Worm (Caenorhabditis elegans) whole organism, young adult: Measurements from ENCODE around the gene T13C2.7.

Experiments used
- B0035.1 ChIP-seq: sonication (generic microtip); optimal IDR thresholded peaks from 2 replicates; lab custom pipeline; 2016; ENCODE audit warnings: missing genetic modification characterization, mild to moderate bottlenecking, missing compliant biosample characterization, missing genotype, missing genetic modification reagents
- B0261.1 ChIP-seq: sonication (generic microtip); optimal IDR thresholded peaks from 2 replicates; lab custom pipeline; 2016; ENCODE audit warnings: mild to moderate bottlenecking, missing genetic modification characterization, moderate library complexity, missing compliant biosample characterization
- F10E7.11 ChIP-seq: sonication (generic microtip); optimal IDR thresholded peaks from 2 replicates; lab custom pipeline; 2017; ENCODE audit warnings: mild to moderate bottlenecking, missing genetic modification characterization, moderate library complexity, missing compliant biosample characterization
- F49E8.2 ChIP-seq: sonication (generic microtip); optimal IDR thresholded peaks from 3 replicates; lab custom pipeline; 2017; ENCODE audit warnings: missing genetic modification characterization, mild to moderate bottlenecking, missing compliant biosample characterization, antibody characterized with exemption, moderate library complexity; ENCODE audit not compliant: insufficient read depth
- F55B11.4 ChIP-seq: sonication (generic microtip); optimal IDR thresholded peaks from 2 replicates; lab custom pipeline; 2016; ENCODE audit warnings: missing compliant biosample characterization, missing genetic modification characterization, borderline replicate concordance; ENCODE audit not compliant: insufficient read depth
- K11D2.4 ChIP-seq: fragments of 200-800 bp; sonication (Bioruptor generic); IDR thresholded peaks from 2 replicates; pipeline ENCODE4 v1.3.6; 2022; ENCODE audit warnings: missing genetic modification reagents, missing genetic modification characterization, missing compliant biosample characterization
- K12H6.12 ChIP-seq: fragments of 200-800 bp; sonication (Bioruptor generic); optimal IDR thresholded peaks from 2 replicates; lab custom pipeline; 2018; ENCODE audit warnings: mild to moderate bottlenecking, missing genetic modification characterization, missing compliant biosample characterization
- Y53G8AR.9 ChIP-seq: fragments of 200-800 bp; sonication (Bioruptor generic); conservative IDR thresholded peaks from 2 replicates; pipeline ENCODE4 v1.3.6; 2022; ENCODE audit warnings: missing genetic modification reagents, missing genetic modification characterization, missing compliant biosample characterization
- Y56A3A.18 ChIP-seq: fragments of 200-800 bp; sonication (Bioruptor generic); IDR thresholded peaks from 2 replicates; pipeline ENCODE4 v1.3.6; 2022; ENCODE audit warnings: missing genetic modification reagents, missing genetic modification characterization, missing compliant biosample characterization
- Y79H2A.3 ChIP-seq: fragments of 200-800 bp; sonication (Bioruptor generic); conservative IDR thresholded peaks from 2 replicates; pipeline ENCODE4 v1.3.6; 2022; ENCODE audit warnings: missing genetic modification reagents, missing genetic modification characterization, missing compliant biosample characterization
- aptf-2 ChIP-seq: fragments of 200-800 bp; sonication (Bioruptor generic); conservative IDR thresholded peaks from 2 replicates; pipeline ENCODE4 v1.3.6; 2022; ENCODE audit warnings: missing genetic modification reagents, missing genetic modification characterization, missing compliant biosample characterization
- attf-3 ChIP-seq: fragments of 200-800 bp; sonication (Bioruptor generic); conservative IDR thresholded peaks from 2 replicates; pipeline ENCODE4 v1.3.6; 2022; ENCODE audit warnings: missing genetic modification reagents, missing genetic modification characterization, missing compliant biosample characterization
- bed-1 ChIP-seq: fragments of 200-800 bp; sonication (Bioruptor generic); IDR thresholded peaks from 2 replicates; pipeline ENCODE4 v1.3.6; 2022; ENCODE audit warnings: missing genetic modification reagents, missing genetic modification characterization, missing compliant biosample characterization
- ceh-58 ChIP-seq: fragments of 200-800 bp; sonication (Bioruptor generic); IDR thresholded peaks from 2 replicates; pipeline ENCODE4 v1.3.6; 2022; ENCODE audit warnings: missing genetic modification characterization, missing compliant biosample characterization
- chd-7 ChIP-seq: sonication (generic microtip); optimal IDR thresholded peaks from 2 replicates; lab custom pipeline; 2016; ENCODE audit warnings: mild to moderate bottlenecking, missing genetic modification characterization, moderate library complexity, missing compliant biosample characterization
- dpff-1 ChIP-seq: sonication (generic microtip); optimal IDR thresholded peaks from 2 replicates; lab custom pipeline; 2017; ENCODE audit warnings: mild to moderate bottlenecking, missing genetic modification characterization, missing compliant biosample characterization
- egl-44 ChIP-seq: fragments of 200-800 bp; sonication (Bioruptor generic); IDR thresholded peaks from 2 replicates; pipeline ENCODE4 v1.3.6; 2022; ENCODE audit warnings: missing genetic modification reagents, missing genetic modification characterization, missing compliant biosample characterization
- fkh-3 ChIP-seq: sonication (generic microtip); optimal IDR thresholded peaks from 2 replicates; lab custom pipeline; 2016; ENCODE audit warnings: mild to moderate bottlenecking, missing genetic modification characterization, missing compliant biosample characterization
- him-1 ChIP-seq: sonication (generic microtip); optimal IDR thresholded peaks from 2 replicates; lab custom pipeline; 2016; ENCODE audit warnings: missing genotype, missing genetic modification reagents, missing genetic modification characterization, missing compliant biosample characterization
- hmg-1.2 ChIP-seq: fragments of 200-800 bp; sonication (Bioruptor generic); IDR thresholded peaks from 2 replicates; pipeline ENCODE4 v1.3.6; 2022; ENCODE audit warnings: missing genetic modification reagents, missing genetic modification characterization, missing compliant biosample characterization
- hmg-20 ChIP-seq: fragments of 200-800 bp; sonication (Bioruptor generic); IDR thresholded peaks from 2 replicates; pipeline ENCODE4 v1.3.6; 2022; ENCODE audit warnings: missing genetic modification reagents, missing genetic modification characterization, missing compliant biosample characterization
- lin-26 ChIP-seq: fragments of 200-800 bp; sonication (Bioruptor generic); IDR thresholded peaks from 2 replicates; pipeline ENCODE4 v1.3.6; 2022; ENCODE audit warnings: missing genetic modification reagents, missing genetic modification characterization, missing compliant biosample characterization
- lir-1 ChIP-seq: fragments of 200-800 bp; sonication (Bioruptor generic); conservative IDR thresholded peaks from 2 replicates; pipeline ENCODE4 v1.3.6; 2022; ENCODE audit warnings: missing genetic modification reagents, missing genetic modification characterization, missing compliant biosample characterization
- lsy-27 ChIP-seq: sonication (generic microtip); optimal IDR thresholded peaks from 2 replicates; lab custom pipeline; 2017; ENCODE audit warnings: missing genetic modification characterization, mild to moderate bottlenecking, missing compliant biosample characterization, antibody characterized with exemption, missing genotype, borderline replicate concordance; ENCODE audit not compliant: insufficient read depth
- madf-10 ChIP-seq: sonication (generic microtip); optimal IDR thresholded peaks from 2 replicates; lab custom pipeline; 2016; ENCODE audit warnings: mild to moderate bottlenecking, missing genetic modification characterization, missing compliant biosample characterization
- madf-8 ChIP-seq: fragments of 200-800 bp; sonication (Bioruptor generic); conservative IDR thresholded peaks from 2 replicates; pipeline ENCODE4 v1.3.6; 2022; ENCODE audit warnings: missing genetic modification reagents, missing genetic modification characterization, missing compliant biosample characterization
- mel-28 ChIP-seq: sonication (generic microtip); optimal IDR thresholded peaks from 2 replicates; lab custom pipeline; 2016; ENCODE audit warnings: borderline replicate concordance, mild to moderate bottlenecking, missing genetic modification characterization, missing compliant biosample characterization
- mes-4 ChIP-seq: sonication (generic microtip); optimal IDR thresholded peaks from 2 replicates; lab custom pipeline; 2016; ENCODE audit warnings: missing genotype, missing genetic modification characterization, missing compliant biosample characterization
- nfya-2 ChIP-seq: fragments of 200-800 bp; sonication (Bioruptor generic); IDR thresholded peaks from 2 replicates; pipeline ENCODE4 v1.3.6; 2022; ENCODE audit warnings: missing genetic modification reagents, missing genetic modification characterization, missing compliant biosample characterization
- nhr-120 ChIP-seq: fragments of 200-800 bp; sonication (Bioruptor generic); IDR thresholded peaks from 2 replicates; pipeline ENCODE4 v1.3.6; 2022; ENCODE audit warnings: missing genetic modification characterization, missing compliant biosample characterization
- nhr-179 ChIP-seq: sonication (generic microtip); optimal IDR thresholded peaks from 2 replicates; lab custom pipeline; 2016; ENCODE audit warnings: mild to moderate bottlenecking, missing genetic modification characterization, missing compliant biosample characterization
- pbrm-1 ChIP-seq: fragments of 200-800 bp; sonication (Bioruptor generic); IDR thresholded peaks from 2 replicates; pipeline ENCODE4 v1.3.6; 2022; ENCODE audit warnings: missing genetic modification reagents, missing genetic modification characterization, missing compliant biosample characterization
- pha-4 ChIP-seq: fragments of 150-350 bp; sonication (generic microtip); optimal IDR thresholded peaks from 2 replicates; lab custom pipeline; 2014; ENCODE audit warnings: missing biosample characterization, missing genetic modification reagents, missing genetic modification characterization
- repo-1 ChIP-seq: sonication (generic microtip); optimal IDR thresholded peaks from 2 replicates; lab custom pipeline; 2017; ENCODE audit warnings: mild to moderate bottlenecking, missing genetic modification characterization, missing compliant biosample characterization
- sdz-38 ChIP-seq: sonication (generic microtip); optimal IDR thresholded peaks from 2 replicates; lab custom pipeline; 2016; ENCODE audit warnings: missing genotype, missing genetic modification characterization, missing compliant biosample characterization
- sea-2 ChIP-seq: fragments of 200-800 bp; sonication (Bioruptor generic); IDR thresholded peaks from 2 replicates; pipeline ENCODE4 v1.3.6; 2022; ENCODE audit warnings: missing genetic modification characterization, missing compliant biosample characterization
- snpc-4 ChIP-seq, 5 experiments: fragments of 150-350 bp in 1 of 5; sonication (generic microtip) in 4 of 5; optimal IDR thresholded peaks; 2 replicates each; lab custom pipeline; 2014 to 2018; ENCODE audit warnings: missing genetic modification characterization in 5 of 5, missing biosample characterization in 3 of 5, antibody characterized with exemption in 2 of 5, mild to moderate bottlenecking in 2 of 5, missing compliant biosample characterization in 2 of 5, missing genotype in 2 of 5, moderate library complexity in 2 of 5, missing genetic modification reagents in 1 of 5
- sptf-2 ChIP-seq: fragments of 200-800 bp; sonication (Bioruptor generic); optimal IDR thresholded peaks from 2 replicates; lab custom pipeline; 2018; ENCODE audit warnings: mild to moderate bottlenecking, missing genetic modification characterization, missing compliant biosample characterization
- tbx-9 ChIP-seq: sonication (generic microtip); optimal IDR thresholded peaks from 2 replicates; lab custom pipeline; 2016; ENCODE audit warnings: borderline replicate concordance, missing genetic modification characterization, inconsistent platforms, missing compliant biosample characterization
- tlf-1 ChIP-seq: fragments of 200-800 bp; sonication (Bioruptor generic); optimal IDR thresholded peaks from 2 replicates; lab custom pipeline; 2018; ENCODE audit warnings: mild to moderate bottlenecking, missing genetic modification characterization, missing compliant biosample characterization
- zfh-2 ChIP-seq: fragments of 200-800 bp; sonication (Bioruptor generic); conservative IDR thresholded peaks from 2 replicates; pipeline ENCODE4 v1.3.6; 2022; ENCODE audit warnings: missing genetic modification reagents, missing genetic modification characterization, missing compliant biosample characterization
- zim-3 ChIP-seq: sonication (generic microtip); optimal IDR thresholded peaks from 2 replicates; lab custom pipeline; 2017; ENCODE audit warnings: mild to moderate bottlenecking, missing genetic modification characterization, moderate library complexity, missing compliant biosample characterization
- ztf-22 ChIP-seq: fragments of 200-800 bp; sonication (Bioruptor generic); optimal IDR thresholded peaks from 2 replicates; lab custom pipeline; 2018; ENCODE audit warnings: mild to moderate bottlenecking, missing genetic modification characterization, moderate library complexity, missing compliant biosample characterization
- ztf-25 ChIP-seq: fragments of 200-800 bp; sonication (Bioruptor generic); IDR thresholded peaks from 2 replicates; pipeline ENCODE4 v1.3.6; 2022; ENCODE audit warnings: missing genetic modification reagents, missing genetic modification characterization, missing compliant biosample characterization
- ztf-28 ChIP-seq: fragments of 200-800 bp; sonication (Bioruptor generic); IDR thresholded peaks from 2 replicates; pipeline ENCODE4 v1.3.6; 2022; ENCODE audit warnings: missing genetic modification reagents, missing genetic modification characterization, missing compliant biosample characterization

Gene T13C2.7

ce11 chrII:6742614-6743013 is 36.6 kb upstream of the T13C2.7 start, which contains the start of gene F41G3.6:
F41G3.6 (plus strand) TSS chrII:6742914.
- TF ChIP-seq aptf-2: no peak
- no peak for TF ChIP-seq tlf-1 (GFP tag; lab: Kevin White, UChicago)
- TF ChIP-seq sdz-38: no peak
- TF ChIP-seq lsy-27 (tag; lab: Kevin White, UChicago): no peak
- no peak for TF ChIP-seq Y79H2A.3 (GFP tag; lab: Robert Waterston, UW)
- no peak for TF ChIP-seq tbx-9
- no peak for TF ChIP-seq sptf-2 (GFP tag; lab: Kevin White, UChicago)
- no peak for TF ChIP-seq B0035.1 (tag; lab: Kevin White, UChicago)
- TF ChIP-seq attf-3 (GFP tag; lab: Robert Waterston, UW): no peak
- no peak for TF ChIP-seq madf-8
- TF ChIP-seq dpff-1 (tag; lab: Kevin White, UChicago): no peak
- TF ChIP-seq Y56A3A.18 (GFP tag; lab: Robert Waterston, UW): no peak
- no peak for TF ChIP-seq ceh-58 (GFP tag; lab: Robert Waterston, UW)
- TF ChIP-seq pha-4 (tag; lab: Kevin White, UChicago): no peak
- TF ChIP-seq F10E7.11 (tag; lab: Kevin White, UChicago): no peak
- TF ChIP-seq egl-44 (GFP tag; lab: Robert Waterston, UW): no peak
- no peak for TF ChIP-seq hmg-20
- no peak for TF ChIP-seq nhr-179
- no peak for TF ChIP-seq ztf-22 (GFP tag; lab: Kevin White, UChicago)
- TF ChIP-seq zim-3 (tag; lab: Kevin White, UChicago): no peak

- no peak for TF ChIP-seq F49E8.2 (tag; lab: Kevin White, UChicago)
- TF ChIP-seq sea-2 (GFP tag; lab: Robert Waterston, UW): no peak
- no peak for TF ChIP-seq chd-7 (tag; lab: Kevin White, UChicago)
- no peak for TF ChIP-seq repo-1
- TF ChIP-seq hmg-1.2: no peak
- TF ChIP-seq fkh-3 (tag; lab: Kevin White, UChicago): no peak
- no peak for TF ChIP-seq ztf-28 (GFP tag; lab: Robert Waterston, UW)
- TF ChIP-seq K11D2.4 (GFP tag; lab: Robert Waterston, UW): no peak
- no peak for TF ChIP-seq tbx-9
- TF ChIP-seq zfh-2 (GFP tag; lab: Robert Waterston, UW): no peak
- TF ChIP-seq, all 124 proteins: peak for 0
Measured at ce11 chrII:6744648-6745047, 34.6 kb upstream of the T13C2.7 start, which contains the start of gene ins-15. ins-15 (minus strand) TSS chrII:6744748.

- TF ChIP-seq lin-26 (no peak), sptf-2 (GFP tag; lab: Kevin White, UChicago) (no peak), nhr-120 (GFP tag; lab: Robert Waterston, UW) (no peak), bed-1 (GFP tag; lab: Robert Waterston, UW) (no peak), ztf-25 (GFP tag; lab: Robert Waterston, UW) (no peak), snpc-4 (GFP tag; optimal IDR thresholded peaks at IDR 0.05; lab: Kevin White, UChicago) (no peak), snpc-4 (tag; optimal IDR thresholded peaks at IDR 0.05; lab: Kevin White, UChicago) (no peak), nfya-2 (no peak), madf-10 (no peak), K12H6.12 (tag; lab: Kevin White, UChicago) (no peak), lir-1 (GFP tag; lab: Robert Waterston, UW) (no peak), him-1 (tag; lab: Kevin White, UChicago) (no peak), B0261.1 (tag; lab: Kevin White, UChicago) (no peak), pbrm-1 (no peak), mes-4 (tag; lab: Kevin White, UChicago) (no peak), ceh-58 (GFP tag; lab: Robert Waterston, UW) (no peak), Y53G8AR.9 (GFP tag; lab: Robert Waterston, UW) (no peak), K11D2.4 (GFP tag; lab: Robert Waterston, UW) (no peak), F55B11.4 (tag; lab: Kevin White, UChicago) (no peak), mel-28 (tag; lab: Kevin White, UChicago) (no peak)
Measured at ce11 chrII:6745783-6746182, 33.4 kb upstream of the T13C2.7 start, which contains the start of gene ins-14. ins-14 (minus strand) TSS chrII:6745814.
